Worm (Caenorhabditis elegans): ENCODE data around the gene F10E9.5.
A peak's percentile ranks its signal among the peaks of the same experiment; 100 is the strongest.
"Not testable (repeated sequence)": the region's sequence is repeated elsewhere in the genome, so short reads cannot be mapped to it uniquely, and the experiment has no call there.

Gene F10E9.5

DNA sequence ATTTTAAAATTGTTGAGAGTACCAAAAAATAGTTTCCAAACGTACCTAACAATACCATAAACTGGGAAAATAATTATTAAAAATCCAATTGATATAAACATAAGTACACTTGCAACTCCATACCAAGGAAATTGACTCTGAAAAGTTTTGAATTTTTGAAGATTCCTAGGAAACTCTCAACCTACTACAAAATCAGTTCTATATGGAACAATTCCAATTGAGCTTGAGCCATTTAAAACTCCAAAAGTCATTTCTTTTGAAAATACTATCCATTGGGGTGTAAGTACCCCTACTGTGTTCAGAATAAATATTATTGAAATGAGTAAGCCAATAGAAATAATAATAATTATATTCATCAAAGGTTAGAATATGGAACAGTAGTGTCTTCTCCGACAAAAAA lies 32.0 kb downstream of the F10E9.5 start, which contains the start of gene clc-28:
clc-28 (minus strand) TSS at position 101 of the 400 bp plus-strand sequence.
- TF ChIP-seq hlh-6, ceh-30, tbx-7 (tag; optimal IDR thresholded peaks at IDR 0.05): not testable (repeated sequence)

- TF ChIP-seq fax-1, pros-1, syd-9 (tag; optimal IDR thresholded peaks at IDR 0.05): not testable (repeated sequence)
Measured at ce11 chrIII:8344283-8344682, 36.9 kb downstream of the F10E9.5 start, which contains the start of gene ZC262.7. Gene ZC262.7 (minus strand): TSS chrIII:8344336.

DNA sequence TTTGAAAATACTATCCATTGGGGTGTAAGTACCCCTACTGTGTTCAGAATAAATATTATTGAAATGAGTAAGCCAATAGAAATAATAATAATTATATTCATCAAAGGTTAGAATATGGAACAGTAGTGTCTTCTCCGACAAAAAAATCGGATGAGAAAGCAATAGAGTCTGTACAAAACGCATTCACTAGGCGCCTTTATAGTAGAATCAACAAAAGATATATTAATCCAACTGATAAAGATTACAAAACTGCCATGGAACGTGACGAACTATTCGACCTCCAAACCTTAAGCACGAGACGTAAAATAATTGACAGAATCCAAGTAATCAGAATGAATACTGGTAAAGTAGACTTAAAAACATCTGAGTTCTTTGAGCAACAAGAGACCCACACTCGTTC lies 40.4 kb downstream of the F10E9.5 start, which contains the start of gene clc-29:
clc-29 (minus strand) TSS at position 101 of the 400 bp plus-strand sequence.
- not testable (repeated sequence) for TF ChIP-seq odd-2 (tag; optimal IDR thresholded peaks at IDR 0.05); unc-55 (GFP tag; optimal IDR thresholded peaks at IDR 0.05); C08G9.2 (tag; optimal IDR thresholded peaks at IDR 0.05)

DNA sequence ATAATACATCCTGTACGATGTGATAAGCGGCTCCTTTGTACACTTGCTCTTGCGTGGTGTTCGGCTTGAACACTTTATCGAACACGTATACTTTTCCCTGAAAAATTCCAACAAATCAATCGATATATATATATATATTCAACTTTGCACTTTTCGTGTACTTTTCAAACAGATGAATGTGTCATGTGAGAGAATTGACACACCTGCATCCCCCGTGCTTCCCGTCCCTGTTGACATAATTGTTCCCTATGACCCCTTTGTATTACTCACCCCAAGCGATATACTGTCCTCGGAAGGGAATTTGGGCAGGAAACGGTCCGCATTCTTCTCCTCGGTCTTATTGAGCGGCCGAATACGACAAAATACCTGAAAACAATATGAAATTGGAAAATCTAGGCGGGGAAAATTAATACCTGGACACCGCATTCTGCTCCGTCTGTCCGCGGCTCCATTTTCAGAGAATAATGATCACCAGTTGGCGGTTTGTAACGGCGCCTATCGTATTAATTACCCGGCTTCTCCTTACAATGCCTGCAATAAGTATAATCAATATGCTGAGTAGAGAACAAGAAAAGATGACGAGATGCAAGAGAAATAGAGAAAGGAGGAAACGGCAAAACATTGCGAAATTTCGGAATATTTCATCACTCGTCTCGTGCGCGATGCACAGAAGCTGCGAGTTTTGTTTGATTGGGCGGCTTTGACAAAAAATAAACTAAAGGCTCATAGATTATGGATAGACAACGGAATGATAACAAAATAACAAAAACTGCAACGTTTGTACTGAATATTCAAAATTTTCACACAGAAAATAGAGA lies 47.5 kb downstream of the F10E9.5 start, which contains the start of gene unc-116:
unc-116 (minus strand) TSS at position 531 of the 818 bp plus-strand sequence.
- TF ChIP-seq ama-1 (optimal IDR thresholded peaks at IDR 0.05) (peak; percentile 47), eyg-1 (tag; optimal IDR thresholded peaks at IDR 0.05) (no peak), ceh-18 (tag; optimal IDR thresholded peaks at IDR 0.05) (no peak), nfya-1 (tag; optimal IDR thresholded peaks at IDR 0.05) (peak; percentile 20), sox-2 (GFP tag; IDR thresholded peaks at IDR 0.05) (peak; percentile 11; the same call in 1 of the 2 replicates), che-1 (tag; optimal IDR thresholded peaks at IDR 0.05) (no peak), ceh-2 (tag; optimal IDR thresholded peaks at IDR 0.05) (no peak), Y22D7AL.16 (tag; optimal IDR thresholded peaks at IDR 0.05) (no peak), hlh-15 (tag; optimal IDR thresholded peaks at IDR 0.05) (no peak), unc-3 (GFP tag; conservative IDR thresholded peaks at IDR 0.05) (no peak), unc-3 (tag; optimal IDR thresholded peaks at IDR 0.05) (no peak), hlh-30 (tag; optimal IDR thresholded peaks at IDR 0.05; ENCODE audit: insufficient read depth) (peak; percentile 86), ceh-6 (GFP tag; optimal IDR thresholded peaks at IDR 0.05) (no peak), unc-42 (tag; optimal IDR thresholded peaks at IDR 0.05) (peak; percentile 3), unc-86 (tag; optimal IDR thresholded peaks at IDR 0.05) (no peak), ceh-48 (tag; optimal IDR thresholded peaks at IDR 0.05) (peak; percentile 44), fkh-6 (tag; optimal IDR thresholded peaks at IDR 0.05) (no peak), pag-3 (tag; optimal IDR thresholded peaks at IDR 0.05; ENCODE audit: borderline replicate concordance) (no peak), pros-1 (tag; optimal IDR thresholded peaks at IDR 0.05) (no peak), pat-9 (tag; optimal IDR thresholded peaks at IDR 0.05) (no peak), fkh-10 (GFP tag; optimal IDR thresholded peaks at IDR 0.05) (no peak), unc-55 (GFP tag; optimal IDR thresholded peaks at IDR 0.05) (peak; percentile 59), pqm-1 (tag; optimal IDR thresholded peaks at IDR 0.05) (no peak), ceh-31 (tag; optimal IDR thresholded peaks at IDR 0.05) (peak; percentile 5), F13H6.1 (tag; optimal IDR thresholded peaks at IDR 0.05) (no peak), pha-4 (tag; optimal IDR thresholded peaks at IDR 0.05) (no peak)

DNA sequence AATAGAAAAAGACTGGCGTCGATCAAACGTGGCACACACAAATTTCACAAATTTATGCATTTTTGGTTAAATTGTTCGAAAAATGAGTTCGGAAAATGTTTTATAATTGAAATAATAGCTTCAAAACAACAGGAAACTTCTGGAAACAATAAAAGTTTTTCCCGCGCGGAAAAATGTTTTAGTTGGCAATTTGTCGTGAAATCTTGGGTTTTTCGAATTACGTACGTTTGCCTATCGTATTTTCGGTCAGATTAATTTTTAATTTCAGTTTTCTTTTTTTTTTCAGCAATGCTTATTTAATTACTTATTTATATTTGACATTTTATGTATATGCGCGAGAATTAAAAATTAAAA lies 48.0 kb downstream of the F10E9.5 start:
- TF ChIP-seq odd-2 (tag; optimal IDR thresholded peaks at IDR 0.05) (no peak), dve-1 (tag; optimal IDR thresholded peaks at IDR 0.05) (no peak), sox-2 (GFP tag; IDR thresholded peaks at IDR 0.05) (no peak), fkh-10 (GFP tag; optimal IDR thresholded peaks at IDR 0.05) (no peak)
